Worm (Caenorhabditis elegans) whole organism, mixed stage, embryonic: ENCODE data around the gene unc-97.

Experiments used
- ceh-39 ChIP-seq: fragments of 150-350 bp; optimal IDR thresholded peaks from 2 replicates; lab custom pipeline; 2014; ENCODE audit warnings: missing biosample characterization, missing genetic modification characterization
- ceh-83 ChIP-seq: fragments of 200-800 bp; sonication (Bioruptor generic); optimal IDR thresholded peaks from 2 replicates; lab custom pipeline; 2018; ENCODE audit warnings: mild to moderate bottlenecking, missing genetic modification characterization, missing compliant biosample characterization
- cnd-1 ChIP-seq: fragments of 200-800 bp; sonication (Bioruptor generic); optimal IDR thresholded peaks from 2 replicates; lab custom pipeline; 2018; ENCODE audit warnings: mild to moderate bottlenecking, missing genetic modification characterization, missing compliant biosample characterization
- flh-1 ChIP-seq: fragments of 200-800 bp; sonication (Bioruptor generic); optimal IDR thresholded peaks from 2 replicates; lab custom pipeline; 2018; ENCODE audit warnings: mild to moderate bottlenecking, missing genetic modification characterization, moderate library complexity, missing compliant biosample characterization
- lin-32 ChIP-seq: fragments of 200-800 bp; sonication (Bioruptor generic); optimal IDR thresholded peaks from 2 replicates; lab custom pipeline; 2018; ENCODE audit warnings: mild to moderate bottlenecking, missing genetic modification characterization, missing compliant biosample characterization
- mls-2 ChIP-seq: sonication (generic microtip); optimal IDR thresholded peaks from 2 replicates; lab custom pipeline; 2016; ENCODE audit warnings: mild to moderate bottlenecking, missing genetic modification characterization, moderate library complexity, missing compliant biosample characterization
- nhr-2 ChIP-seq: fragments of 150-350 bp; optimal IDR thresholded peaks from 2 replicates; lab custom pipeline; 2014; ENCODE audit warnings: missing biosample characterization, missing genetic modification characterization
- nhr-237 ChIP-seq: fragments of 150-350 bp; optimal IDR thresholded peaks from 2 replicates; lab custom pipeline; 2014; ENCODE audit warnings: missing biosample characterization, missing genetic modification characterization
- snpc-4 ChIP-seq: fragments of 150-350 bp; optimal IDR thresholded peaks from 2 replicates; lab custom pipeline; 2014; ENCODE audit warnings: missing biosample characterization, missing genetic modification characterization
- sptf-1 ChIP-seq: sonication (generic microtip); optimal IDR thresholded peaks from 2 replicates; lab custom pipeline; 2017; ENCODE audit warnings: mild to moderate bottlenecking, missing genetic modification characterization, moderate library complexity, missing compliant biosample characterization
- unc-62 ChIP-seq: fragments of 150-350 bp; optimal IDR thresholded peaks from 2 replicates; lab custom pipeline; 2014; ENCODE audit warnings: missing biosample characterization, missing genetic modification reagents, missing genetic modification characterization
- zip-8 ChIP-seq: fragments of 150-350 bp; optimal IDR thresholded peaks from 2 replicates; lab custom pipeline; 2014; ENCODE audit warnings: missing biosample characterization, missing genetic modification characterization
- ztf-11 ChIP-seq: fragments of 150-350 bp; optimal IDR thresholded peaks from 2 replicates; lab custom pipeline; 2014; ENCODE audit warnings: missing biosample characterization, missing genetic modification characterization

Gene unc-97

ce11 chrX:5639562-5639961, 46.6 kb downstream of the unc-97 start:
- no peak for TF ChIP-seq zip-8 (tag; lab: Kevin White, UChicago)
- TF ChIP-seq ceh-83 (GFP tag; lab: Kevin White, UChicago) = no peak
- no peak for TF ChIP-seq lin-32 (GFP tag; lab: Kevin White, UChicago)
- no peak for TF ChIP-seq sptf-1 (tag; lab: Kevin White, UChicago)
- no peak for TF ChIP-seq unc-62 (GFP tag; lab: Kevin White, UChicago)

DNA sequence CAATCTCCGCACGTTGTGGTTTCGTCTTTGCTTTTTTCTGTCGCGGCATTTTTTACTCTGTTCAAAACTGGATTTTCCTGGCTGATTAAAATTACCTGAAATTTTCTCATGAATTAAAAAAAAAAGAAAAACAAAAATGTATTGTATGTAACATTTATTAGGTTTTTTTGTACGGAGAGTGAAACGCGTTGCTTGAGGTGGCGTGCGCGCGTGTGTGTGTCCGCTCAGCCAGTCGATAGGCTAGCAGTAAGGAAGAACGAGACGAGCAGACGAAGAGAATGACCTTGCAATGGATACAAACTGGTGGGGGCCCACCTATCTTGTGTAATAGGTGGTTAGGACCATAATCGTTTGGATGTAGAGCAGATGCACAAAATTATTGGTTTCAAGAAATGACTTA, 48.4 kb downstream of the unc-97 start, which contains the start of gene T22B7.4:
TSS of gene T22B7.4 (minus strand) at position 101 of the 400 bp plus-strand sequence.
- TF ChIP-seq lin-32 (GFP tag; lab: Kevin White, UChicago) = no peak
- peak; percentile 32 for TF ChIP-seq nhr-2 (tag; lab: Kevin White, UChicago)

DNA sequence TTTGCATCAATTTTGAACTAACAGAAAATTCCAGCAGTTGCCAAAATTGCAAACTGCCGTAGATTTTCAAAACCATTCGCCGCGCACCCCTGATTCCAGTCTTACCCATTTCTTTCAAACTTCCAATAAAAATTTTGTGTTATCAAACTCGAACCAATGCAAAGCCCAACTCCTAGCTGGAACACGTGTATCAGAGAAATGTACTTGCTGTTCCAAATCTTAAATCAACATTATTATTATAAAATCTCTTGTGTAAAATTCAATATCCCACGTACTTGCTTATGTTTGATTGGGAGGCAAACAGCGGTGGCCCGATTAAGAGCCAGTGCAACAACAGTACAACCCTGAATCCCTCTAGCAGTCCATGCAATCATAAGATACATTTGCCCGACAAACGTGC, 51.2 kb downstream of the unc-97 start:
- no peak for TF ChIP-seq zip-8 (tag; lab: Kevin White, UChicago)
- TF ChIP-seq sptf-1 (tag; lab: Kevin White, UChicago) = no peak
- no peak for TF ChIP-seq ceh-83 (GFP tag; lab: Kevin White, UChicago)
- no peak for TF ChIP-seq mls-2 (tag; lab: Kevin White, UChicago)
- no peak for TF ChIP-seq snpc-4 (tag; lab: Kevin White, UChicago)
- no peak for TF ChIP-seq nhr-237 (tag; lab: Kevin White, UChicago)
- no peak for TF ChIP-seq flh-1 (GFP tag; lab: Kevin White, UChicago)
- TF ChIP-seq ztf-11 (tag; lab: Kevin White, UChicago) = no peak
- no peak for TF ChIP-seq ceh-39 (tag; lab: Kevin White, UChicago)
- no peak for TF ChIP-seq cnd-1 (tag; lab: Kevin White, UChicago)
- TF ChIP-seq, all 35 proteins: peak for 0
